Worm (Caenorhabditis elegans): ENCODE results near the gene str-243.

str-243 gene

DNA sequence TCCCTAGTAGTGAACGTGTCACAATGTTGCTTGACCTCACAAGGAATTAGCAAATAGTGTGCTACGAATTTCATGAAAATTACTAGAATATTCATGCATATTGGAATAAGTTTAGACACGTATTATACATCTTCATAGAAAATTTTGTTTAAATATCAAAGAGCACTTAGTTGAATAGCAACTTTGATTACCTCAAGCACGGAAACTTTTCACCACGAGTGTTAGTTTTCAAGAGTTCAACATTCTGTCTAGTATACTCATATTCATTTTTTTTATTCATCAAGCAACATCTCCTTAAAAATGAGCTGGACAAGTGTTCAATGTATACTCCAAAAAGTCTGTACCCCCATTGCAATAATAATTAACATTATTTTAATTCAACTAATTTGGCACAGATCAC lies at the start of gene str-243:
str-243 (plus strand) TSS at position 301 of the 400 bp plus-strand sequence.
- no peak for TF ChIP-seq sea-1 (GFP tag; conservative IDR thresholded peaks at IDR 0.05)
- no peak for TF ChIP-seq ceh-13 (GFP tag; optimal IDR thresholded peaks at IDR 0.05)
- TF ChIP-seq tbx-11 (GFP tag; IDR thresholded peaks at IDR 0.05), result no peak
- TF ChIP-seq ets-7 (tag; optimal IDR thresholded peaks at IDR 0.05), result no peak
- no peak for TF ChIP-seq ceh-36 (tag; optimal IDR thresholded peaks at IDR 0.05)
- no peak for TF ChIP-seq aly-1 (tag; optimal IDR thresholded peaks at IDR 0.05)
- TF ChIP-seq ama-1 (optimal IDR thresholded peaks at IDR 0.05), result no peak
- TF ChIP-seq hmg-4 (GFP tag; optimal IDR thresholded peaks at IDR 0.05), result no peak
- no peak for TF ChIP-seq pes-1 (GFP tag; IDR thresholded peaks at IDR 0.05)
- TF ChIP-seq hnd-1 (tag; optimal IDR thresholded peaks at IDR 0.05), result no peak
- TF ChIP-seq scrt-1 (GFP tag; IDR thresholded peaks at IDR 0.05), result no peak
- no peak for TF ChIP-seq B0310.2 (tag; optimal IDR thresholded peaks at IDR 0.05)
- TF ChIP-seq flt-1 (GFP tag; IDR thresholded peaks at IDR 0.05), result no peak
- no peak for TF ChIP-seq tra-4 (tag; optimal IDR thresholded peaks at IDR 0.05)
- TF ChIP-seq tbx-37 (GFP tag; conservative IDR thresholded peaks at IDR 0.05), result no peak
- no peak for TF ChIP-seq F13C5.2 (tag; optimal IDR thresholded peaks at IDR 0.05)
- TF ChIP-seq hmbx-1 (tag; optimal IDR thresholded peaks at IDR 0.05), result no peak

DNA sequence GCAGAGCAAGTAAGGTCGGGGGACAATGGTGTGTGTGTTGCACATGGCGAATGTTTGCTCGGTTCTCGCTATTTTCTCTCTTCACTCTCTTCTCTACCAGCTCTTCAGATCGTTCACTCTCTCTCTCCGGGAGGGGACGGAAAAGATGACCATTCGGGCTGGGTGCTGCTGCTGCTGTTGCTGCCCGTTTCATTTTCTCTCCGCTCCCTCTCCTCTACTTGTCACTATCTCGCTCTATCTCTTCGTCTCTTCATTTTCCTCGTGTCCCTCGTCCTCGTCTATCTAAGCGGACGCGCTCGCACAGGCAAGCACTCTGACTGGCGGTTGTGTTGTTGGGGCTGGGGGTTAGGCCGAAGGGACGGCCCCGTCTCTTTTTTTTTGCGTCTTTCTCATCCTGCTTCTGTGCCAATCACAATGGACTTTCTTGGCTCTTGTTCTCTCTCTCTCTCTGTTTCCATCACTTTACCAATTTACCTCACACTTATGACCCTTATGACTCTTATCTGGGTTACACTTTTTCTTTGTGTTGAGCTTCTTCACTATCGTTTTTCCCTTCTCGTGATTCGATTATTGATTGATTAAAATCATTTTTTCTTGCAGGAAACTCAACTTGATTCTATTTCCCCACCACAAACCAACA lies 48.0 kb upstream of the str-243 start, which contains the start of the genes F53E2.2 and unc-60:
F53E2.2 (plus strand) TSS at position 601 of the 640 bp plus-strand sequence.
unc-60 (plus strand) TSS at position 601 of the 640 bp plus-strand sequence.
- TF ChIP-seq ama-1 (optimal IDR thresholded peaks at IDR 0.05), result no peak
- peak; percentile 66 for TF ChIP-seq aly-1 (tag; optimal IDR thresholded peaks at IDR 0.05)
- TF ChIP-seq hmbx-1 (tag; optimal IDR thresholded peaks at IDR 0.05), result no peak
- no peak for TF ChIP-seq tbx-37 (GFP tag; conservative IDR thresholded peaks at IDR 0.05)
- TF ChIP-seq hnd-1 (tag; optimal IDR thresholded peaks at IDR 0.05), result no peak
- peak; percentile 29 for TF ChIP-seq F13C5.2 (tag; optimal IDR thresholded peaks at IDR 0.05)
- TF ChIP-seq hmg-4 (GFP tag; optimal IDR thresholded peaks at IDR 0.05), result peak; percentile 85
- TF ChIP-seq ets-7 (tag; optimal IDR thresholded peaks at IDR 0.05), result peak; percentile 12
- TF ChIP-seq ceh-36 (tag; optimal IDR thresholded peaks at IDR 0.05), result no peak
- TF ChIP-seq pes-1 (GFP tag; IDR thresholded peaks at IDR 0.05), result 0 out of 2 replicates have a peak, but pooled peaks have one; percentile 19
- TF ChIP-seq scrt-1 (GFP tag; IDR thresholded peaks at IDR 0.05), result no peak
- TF ChIP-seq sea-1 (GFP tag; conservative IDR thresholded peaks at IDR 0.05), result no peak
- peak; percentile 46; the same call in 1 of the 2 replicates for TF ChIP-seq flt-1 (GFP tag; IDR thresholded peaks at IDR 0.05)
- TF ChIP-seq tra-4 (tag; optimal IDR thresholded peaks at IDR 0.05), result no peak

DNA sequence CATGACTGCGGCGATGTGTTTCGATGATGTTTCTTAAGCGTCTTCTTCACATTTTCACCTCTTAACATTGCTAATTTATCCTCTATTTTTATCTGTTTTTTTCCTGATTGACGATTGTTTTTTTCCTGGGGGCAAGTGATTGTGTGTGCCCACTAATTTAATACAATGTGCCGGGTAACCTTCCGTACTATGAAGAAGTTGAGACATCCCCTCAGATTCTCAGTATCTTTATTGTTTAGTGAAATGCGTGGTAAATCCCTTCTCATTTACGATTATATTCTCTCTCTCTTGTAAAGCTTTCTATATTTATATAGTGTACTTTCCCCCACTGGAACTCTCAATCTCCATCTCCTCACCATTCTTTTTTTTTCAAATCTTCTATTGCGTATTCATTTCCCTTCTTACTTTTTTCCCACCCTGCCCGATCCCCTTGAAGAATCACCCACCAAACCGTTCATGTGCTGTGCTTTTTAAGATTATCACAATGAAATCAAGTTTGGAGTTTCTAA lies 46.2 kb upstream of the str-243 start:
- no peak for TF ChIP-seq sea-1 (GFP tag; conservative IDR thresholded peaks at IDR 0.05)
- TF ChIP-seq ceh-36 (tag; optimal IDR thresholded peaks at IDR 0.05), result no peak

- no peak for TF ChIP-seq aly-1 (tag; optimal IDR thresholded peaks at IDR 0.05)
- no peak for TF ChIP-seq F13C5.2 (tag; optimal IDR thresholded peaks at IDR 0.05)
- no peak for TF ChIP-seq ceh-13 (GFP tag; optimal IDR thresholded peaks at IDR 0.05)
- no peak for TF ChIP-seq ceh-36 (tag; optimal IDR thresholded peaks at IDR 0.05)
- no peak for TF ChIP-seq hnd-1 (tag; optimal IDR thresholded peaks at IDR 0.05)
- TF ChIP-seq tbx-37 (GFP tag; conservative IDR thresholded peaks at IDR 0.05), result no peak
- TF ChIP-seq B0310.2 (tag; optimal IDR thresholded peaks at IDR 0.05), result no peak
- TF ChIP-seq pes-1 (GFP tag; IDR thresholded peaks at IDR 0.05), result no peak
- no peak for TF ChIP-seq flt-1 (GFP tag; IDR thresholded peaks at IDR 0.05)
- no peak for TF ChIP-seq tbx-11 (GFP tag; IDR thresholded peaks at IDR 0.05)
Observed at ce11 chrV:1476841-1477240, 45.7 kb upstream of the str-243 start.

DNA sequence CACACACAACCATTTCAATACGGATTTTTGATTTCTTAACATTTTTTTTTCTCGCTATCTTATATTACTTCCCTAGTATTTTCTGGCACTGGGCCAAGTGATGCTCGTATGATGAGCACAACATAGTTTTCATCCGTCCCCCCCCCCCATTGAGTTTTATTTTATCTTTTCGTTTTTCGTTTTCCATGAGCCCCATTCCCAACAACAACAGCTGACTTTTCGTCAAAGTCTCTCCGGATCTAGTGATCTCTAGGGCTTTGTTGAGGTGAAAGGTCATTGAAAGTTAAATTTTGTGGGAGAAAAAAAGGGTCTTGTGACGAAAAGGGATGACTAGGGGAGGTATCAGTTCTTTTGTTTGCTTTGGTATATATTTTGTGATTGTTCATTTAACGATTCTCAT lies 41.7 kb upstream of the str-243 start:
- TF ChIP-seq tbx-37 (GFP tag; conservative IDR thresholded peaks at IDR 0.05) (no peak), aly-1 (tag; optimal IDR thresholded peaks at IDR 0.05) (no peak), ama-1 (optimal IDR thresholded peaks at IDR 0.05) (no peak), ceh-13 (GFP tag; optimal IDR thresholded peaks at IDR 0.05) (no peak), hmg-4 (GFP tag; optimal IDR thresholded peaks at IDR 0.05) (no peak), sea-1 (GFP tag; conservative IDR thresholded peaks at IDR 0.05) (no peak), hnd-1 (tag; optimal IDR thresholded peaks at IDR 0.05) (no peak), tbx-11 (GFP tag; IDR thresholded peaks at IDR 0.05) (no peak), hmbx-1 (tag; optimal IDR thresholded peaks at IDR 0.05) (no peak), pes-1 (GFP tag; IDR thresholded peaks at IDR 0.05) (no peak), ceh-36 (tag; optimal IDR thresholded peaks at IDR 0.05) (no peak), ets-7 (tag; optimal IDR thresholded peaks at IDR 0.05) (no peak), tra-4 (tag; optimal IDR thresholded peaks at IDR 0.05) (no peak), B0310.2 (tag; optimal IDR thresholded peaks at IDR 0.05) (no peak), flt-1 (GFP tag; IDR thresholded peaks at IDR 0.05) (no peak), F13C5.2 (tag; optimal IDR thresholded peaks at IDR 0.05) (no peak), scrt-1 (GFP tag; IDR thresholded peaks at IDR 0.05) (no peak)

ce11 chrV:1481742-1482141 lies 40.8 kb upstream of the str-243 start, which contains the start of gene C38C3.4:
Gene C38C3.4 (plus strand): TSS chrV:1482042.
- TF ChIP-seq scrt-1 (GFP tag; IDR thresholded peaks at IDR 0.05) (no peak), B0310.2 (tag; optimal IDR thresholded peaks at IDR 0.05) (no peak), ceh-36 (tag; optimal IDR thresholded peaks at IDR 0.05) (peak; percentile 57), aly-1 (tag; optimal IDR thresholded peaks at IDR 0.05) (no peak), tra-4 (tag; optimal IDR thresholded peaks at IDR 0.05) (no peak), tbx-11 (GFP tag; IDR thresholded peaks at IDR 0.05) (no peak)

ce11 chrV:1486031-1486430 lies 36.6 kb upstream of the str-243 start:
- TF ChIP-seq hnd-1 (tag; optimal IDR thresholded peaks at IDR 0.05), result no peak
- TF ChIP-seq flt-1 (GFP tag; IDR thresholded peaks at IDR 0.05), result no peak
- no peak for TF ChIP-seq tra-4 (tag; optimal IDR thresholded peaks at IDR 0.05)
- no peak for TF ChIP-seq tbx-11 (GFP tag; IDR thresholded peaks at IDR 0.05)
- TF ChIP-seq hmbx-1 (tag; optimal IDR thresholded peaks at IDR 0.05), result no peak
- no peak for TF ChIP-seq pes-1 (GFP tag; IDR thresholded peaks at IDR 0.05)
- no peak for TF ChIP-seq hmg-4 (GFP tag; optimal IDR thresholded peaks at IDR 0.05)
- TF ChIP-seq F13C5.2 (tag; optimal IDR thresholded peaks at IDR 0.05), result no peak
- TF ChIP-seq B0310.2 (tag; optimal IDR thresholded peaks at IDR 0.05), result no peak
- TF ChIP-seq tbx-37 (GFP tag; conservative IDR thresholded peaks at IDR 0.05), result no peak
- no peak for TF ChIP-seq aly-1 (tag; optimal IDR thresholded peaks at IDR 0.05)
- TF ChIP-seq ceh-13 (GFP tag; optimal IDR thresholded peaks at IDR 0.05), result no peak
- no peak for TF ChIP-seq scrt-1 (GFP tag; IDR thresholded peaks at IDR 0.05)
- no peak for TF ChIP-seq ceh-36 (tag; optimal IDR thresholded peaks at IDR 0.05)
- TF ChIP-seq ama-1 (optimal IDR thresholded peaks at IDR 0.05), result no peak
- no peak for TF ChIP-seq sea-1 (GFP tag; conservative IDR thresholded peaks at IDR 0.05)
- TF ChIP-seq ets-7 (tag; optimal IDR thresholded peaks at IDR 0.05), result no peak

Measured in whole organism, early embryonic.